Worm (Caenorhabditis elegans): ENCODE results near the gene spcs-3.

Gene spcs-3

DNA sequence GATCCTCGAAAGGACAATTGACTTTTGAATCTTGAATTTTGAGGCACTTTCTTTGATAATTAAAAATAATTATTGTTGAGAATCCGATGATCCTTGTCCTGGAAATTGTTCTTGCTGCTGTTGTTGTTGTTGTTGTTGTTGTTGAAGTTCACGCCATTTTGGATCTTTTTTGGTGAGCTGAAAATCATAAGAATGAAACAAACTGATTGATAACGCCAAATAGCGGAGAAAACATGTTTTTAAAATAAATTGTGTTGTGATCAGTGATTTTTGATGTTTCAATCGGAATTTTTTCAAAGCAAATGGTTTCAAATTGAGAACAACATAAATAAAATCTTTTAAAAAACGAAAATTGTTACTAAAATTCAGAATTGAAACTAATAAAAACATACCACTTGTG, 27.8 kb upstream of the spcs-3 start:
- TF ChIP-seq unc-30 (tag; optimal IDR thresholded peaks at IDR 0.05) (no peak), nhr-84 (tag; optimal IDR thresholded peaks at IDR 0.05) (no peak), nhr-19 (GFP tag; conservative IDR thresholded peaks at IDR 0.05) (no peak), dpl-1 (GFP tag; optimal IDR thresholded peaks at IDR 0.05) (no peak), sptf-1 (tag; optimal IDR thresholded peaks at IDR 0.05) (no peak), snu-23 (GFP tag; optimal IDR thresholded peaks at IDR 0.05) (no peak)

DNA sequence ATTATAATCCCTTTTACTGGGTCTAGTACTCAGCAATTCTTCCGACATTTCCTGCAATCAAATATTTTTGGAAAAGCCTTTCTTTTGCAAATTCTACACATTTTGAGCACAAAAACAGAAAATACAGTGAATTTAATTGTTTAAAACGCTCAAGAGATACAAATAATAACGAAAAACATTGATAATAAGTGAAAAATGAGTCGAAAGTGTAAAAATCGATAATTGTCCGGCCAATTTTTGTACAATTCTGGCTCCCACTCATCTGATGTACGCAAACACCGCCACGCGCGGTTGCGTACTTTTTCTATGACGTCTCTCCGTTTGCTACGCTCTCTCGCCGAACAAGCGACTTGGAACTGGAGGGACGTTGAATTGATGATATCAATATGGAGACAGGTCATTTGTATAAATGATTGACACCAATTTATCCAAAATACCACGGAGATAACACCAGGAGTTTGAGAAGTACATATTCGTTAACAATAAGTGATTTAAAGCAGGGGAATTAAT, 23.9 kb upstream of the spcs-3 start, which contains the start of gene lin-36:
TSS of gene lin-36 (minus strand) at position 51 of the 510 bp plus-strand sequence.
- TF ChIP-seq nhr-84 (tag; optimal IDR thresholded peaks at IDR 0.05) = no peak
- peak in 1 of 2 experiments; percentile 64 for TF ChIP-seq mdl-1 (tag; optimal IDR thresholded peaks at IDR 0.05)
- TF ChIP-seq blmp-1 (tag; optimal IDR thresholded peaks at IDR 0.05) = peak; percentile 67
- no peak for TF ChIP-seq nhr-11 (tag; optimal IDR thresholded peaks at IDR 0.05)
- no peak for TF ChIP-seq ceh-63 (GFP tag; optimal IDR thresholded peaks at IDR 0.05)
- TF ChIP-seq vab-15 (tag; optimal IDR thresholded peaks at IDR 0.05) = peak; percentile 64
- no peak for TF ChIP-seq fkh-4 (tag; optimal IDR thresholded peaks at IDR 0.05; ENCODE audit: borderline replicate concordance)
- TF ChIP-seq lsy-2 (tag; optimal IDR thresholded peaks at IDR 0.05) = peak; percentile 88 to 91
- TF ChIP-seq hlh-4 (tag; optimal IDR thresholded peaks at IDR 0.05) = no peak
- TF ChIP-seq unc-30 (tag; optimal IDR thresholded peaks at IDR 0.05) = no peak
- TF ChIP-seq hlh-17 (GFP tag; optimal IDR thresholded peaks at IDR 0.05; ENCODE audit: borderline replicate concordance) = no peak
- TF ChIP-seq egl-27 (tag; optimal IDR thresholded peaks at IDR 0.05) = peak in 1 of 2 experiments; percentile 6
- TF ChIP-seq lin-13 (GFP tag; optimal IDR thresholded peaks at IDR 0.05) = peak; percentile 83
- no peak for TF ChIP-seq nhr-237 (tag; optimal IDR thresholded peaks at IDR 0.05)
- TF ChIP-seq lir-3 (tag; optimal IDR thresholded peaks at IDR 0.05; ENCODE audit: poor library complexity) = peak; percentile 69
- TF ChIP-seq hpl-2 (GFP tag; optimal IDR thresholded peaks at IDR 0.05) = no peak
- peak in 2 of 6 experiments; percentile 72 to 77 for TF ChIP-seq elt-3 (tag; optimal IDR thresholded peaks at IDR 0.05)
- TF ChIP-seq dsc-1 (tag; optimal IDR thresholded peaks at IDR 0.05) = peak; percentile 93
- TF ChIP-seq xbp-1 (tag; optimal IDR thresholded peaks at IDR 0.05) = peak; percentile 79
- no peak for TF ChIP-seq aly-2 (tag; optimal IDR thresholded peaks at IDR 0.05)
- no peak for TF ChIP-seq fkh-10 (GFP tag; optimal IDR thresholded peaks at IDR 0.05)
- peak; percentile 38 for TF ChIP-seq zip-4 (GFP tag; optimal IDR thresholded peaks at IDR 0.05)
- TF ChIP-seq tbx-2 (tag; optimal IDR thresholded peaks at IDR 0.05) = peak; percentile 91
- TF ChIP-seq fkh-8 (tag; optimal IDR thresholded peaks at IDR 0.05) = peak; percentile 80
- peak; percentile 81 for TF ChIP-seq C16A3.4 (tag; optimal IDR thresholded peaks at IDR 0.05)
- TF ChIP-seq swsn-7 (tag; optimal IDR thresholded peaks at IDR 0.05) = peak; percentile 85
- TF ChIP-seq alr-1 (tag; optimal IDR thresholded peaks at IDR 0.05; ENCODE audit: borderline replicate concordance) = no peak
- peak; percentile 69 for TF ChIP-seq irx-1 (tag; optimal IDR thresholded peaks at IDR 0.05)
- no peak for TF ChIP-seq efl-3 (GFP tag; optimal IDR thresholded peaks at IDR 0.05)
- peak; percentile 76 for TF ChIP-seq nhr-20 (tag; optimal IDR thresholded peaks at IDR 0.05)
- TF ChIP-seq sup-37 (GFP tag; optimal IDR thresholded peaks at IDR 0.05) = no peak
- TF ChIP-seq lin-15B (tag; optimal IDR thresholded peaks at IDR 0.05) = peak; percentile 80
- peak; percentile 86 to 91 for TF ChIP-seq efl-1 (optimal IDR thresholded peaks at IDR 0.05)
- TF ChIP-seq efl-1 (GFP tag; optimal IDR thresholded peaks at IDR 0.05 in 1 of 2) = peak; percentile 87 to 99
- peak; percentile 73 for TF ChIP-seq unc-130 (tag; optimal IDR thresholded peaks at IDR 0.05)
- TF ChIP-seq nhr-19 (GFP tag; conservative IDR thresholded peaks at IDR 0.05) = peak; percentile 76
- peak; percentile 84 for TF ChIP-seq unc-86 (tag; optimal IDR thresholded peaks at IDR 0.05)
- peak; percentile 90 for TF ChIP-seq nhr-71 (tag; optimal IDR thresholded peaks at IDR 0.05)
- TF ChIP-seq isw-1 (GFP tag; IDR thresholded peaks at IDR 0.05) = peak; percentile 74
- no peak for TF ChIP-seq aha-1 (tag; optimal IDR thresholded peaks at IDR 0.05)
- peak; percentile 52; the same call in 1 of the 2 replicates for TF ChIP-seq mab-9 (GFP tag; IDR thresholded peaks at IDR 0.05)
- no peak for TF ChIP-seq mef-2 (tag; optimal IDR thresholded peaks at IDR 0.05)
- TF ChIP-seq lin-35 (GFP tag; optimal IDR thresholded peaks at IDR 0.05) = peak; percentile 85 to 94
- TF ChIP-seq snpc-4 (tag; optimal IDR thresholded peaks at IDR 0.05) = peak; percentile 52
- no peak for TF ChIP-seq ets-5 (GFP tag; IDR thresholded peaks at IDR 0.05)
- peak; percentile 91 for TF ChIP-seq snu-23 (GFP tag; optimal IDR thresholded peaks at IDR 0.05)
- TF ChIP-seq pax-3 (tag; optimal IDR thresholded peaks at IDR 0.05) = peak; percentile 9
- peak; percentile 90 for TF ChIP-seq lin-14 (GFP tag; optimal IDR thresholded peaks at IDR 0.05)
